Worm (Caenorhabditis elegans): ENCODE data around the gene C18G1.1.

C18G1.1 gene

ce11 chrV:4787166-4787565 lies 9.4 kb downstream of the C18G1.1 start, which contains the start of gene R02F11.9:
Gene R02F11.9 (plus strand): TSS chrV:4787466.
- TF ChIP-seq fkh-10 (GFP tag; optimal IDR thresholded peaks at IDR 0.05), result no peak

ce11 chrV:4787836-4788235 lies 10.1 kb downstream of the C18G1.1 start:
- no peak for TF ChIP-seq lin-14 (GFP tag; optimal IDR thresholded peaks at IDR 0.05)
- TF ChIP-seq nhr-20 (tag; optimal IDR thresholded peaks at IDR 0.05), result no peak
- TF ChIP-seq irx-1 (tag; optimal IDR thresholded peaks at IDR 0.05), result no peak
- no peak for TF ChIP-seq mab-9 (GFP tag; IDR thresholded peaks at IDR 0.05)
- TF ChIP-seq mep-1 (tag; optimal IDR thresholded peaks at IDR 0.05), result no peak
- no peak for TF ChIP-seq rnt-1 (tag; optimal IDR thresholded peaks at IDR 0.05)
- TF ChIP-seq efl-1 (optimal IDR thresholded peaks at IDR 0.05), result no peak
- peak in 1 of 2 experiments; percentile 87 for TF ChIP-seq efl-1 (GFP tag; optimal IDR thresholded peaks at IDR 0.05 in 1 of 2)
- no peak for TF ChIP-seq alr-1 (tag; optimal IDR thresholded peaks at IDR 0.05; ENCODE audit: borderline replicate concordance)
- TF ChIP-seq tbx-2 (tag; optimal IDR thresholded peaks at IDR 0.05), result no peak

- TF ChIP-seq ceh-88 (GFP tag; IDR thresholded peaks at IDR 0.05), result no peak
- TF ChIP-seq ceh-63 (GFP tag; optimal IDR thresholded peaks at IDR 0.05), result no peak
- no peak for TF ChIP-seq sup-37 (GFP tag; optimal IDR thresholded peaks at IDR 0.05)
- no peak for TF ChIP-seq unc-30 (tag; optimal IDR thresholded peaks at IDR 0.05)
- TF ChIP-seq dpl-1 (GFP tag; optimal IDR thresholded peaks at IDR 0.05), result no peak
- no peak for TF ChIP-seq nhr-47 (tag; optimal IDR thresholded peaks at IDR 0.05)
- TF ChIP-seq nhr-28 (tag; optimal IDR thresholded peaks at IDR 0.05), result no peak
- no peak for TF ChIP-seq snu-23 (GFP tag; optimal IDR thresholded peaks at IDR 0.05)
- TF ChIP-seq lir-3 (tag; optimal IDR thresholded peaks at IDR 0.05; ENCODE audit: poor library complexity), result no peak
- TF ChIP-seq irx-1 (tag; optimal IDR thresholded peaks at IDR 0.05), result no peak
- TF ChIP-seq fkh-10 (GFP tag; optimal IDR thresholded peaks at IDR 0.05), result no peak
- no peak for TF ChIP-seq swsn-7 (tag; optimal IDR thresholded peaks at IDR 0.05)
- no peak for TF ChIP-seq ceh-8 (GFP tag; optimal IDR thresholded peaks at IDR 0.05)
- no peak for TF ChIP-seq skn-1 (tag; optimal IDR thresholded peaks at IDR 0.05)
- TF ChIP-seq nhr-11 (tag; optimal IDR thresholded peaks at IDR 0.05), result no peak
- TF ChIP-seq C34B4.2 (tag; optimal IDR thresholded peaks at IDR 0.05), result no peak
- TF ChIP-seq sptf-1 (tag; optimal IDR thresholded peaks at IDR 0.05), result no peak
Observed at ce11 chrV:4788823-4789222, 11.1 kb downstream of the C18G1.1 start, which contains the start of gene R02F11.10. Gene R02F11.10 (plus strand): TSS chrV:4789123.

ce11 chrV:4790368-4790767 lies 12.6 kb downstream of the C18G1.1 start, which contains the start of gene R02F11.12:
Gene R02F11.12 (plus strand): TSS chrV:4790668.
- TF ChIP-seq nhr-28 (tag; optimal IDR thresholded peaks at IDR 0.05) (no peak), ama-1 (optimal IDR thresholded peaks at IDR 0.05) (no peak), skn-1 (tag; optimal IDR thresholded peaks at IDR 0.05) (no peak), vab-15 (tag; optimal IDR thresholded peaks at IDR 0.05) (no peak), ceh-90 (tag; optimal IDR thresholded peaks at IDR 0.05) (no peak), mef-2 (tag; optimal IDR thresholded peaks at IDR 0.05) (no peak), nhr-76 (tag; optimal IDR thresholded peaks at IDR 0.05) (no peak), alr-1 (tag; optimal IDR thresholded peaks at IDR 0.05; ENCODE audit: borderline replicate concordance) (no peak), nhr-12 (tag; optimal IDR thresholded peaks at IDR 0.05) (no peak), ceh-63 (GFP tag; optimal IDR thresholded peaks at IDR 0.05) (no peak), hlh-17 (GFP tag; optimal IDR thresholded peaks at IDR 0.05; ENCODE audit: borderline replicate concordance) (no peak), C34B4.2 (tag; optimal IDR thresholded peaks at IDR 0.05) (no peak), sptf-1 (tag; optimal IDR thresholded peaks at IDR 0.05) (no peak), ces-1 (GFP tag; optimal IDR thresholded peaks at IDR 0.05) (no peak), ceh-82 (tag; optimal IDR thresholded peaks at IDR 0.05) (no peak), nhr-77 (tag; optimal IDR thresholded peaks at IDR 0.05) (no peak)

ce11 chrV:4791569-4791968 lies 13.8 kb downstream of the C18G1.1 start, which contains the start of gene R02F11.11:
Gene R02F11.11 (plus strand): TSS chrV:4791869.
- TF ChIP-seq snu-23 (GFP tag; optimal IDR thresholded peaks at IDR 0.05) (no peak), egl-27 (tag; optimal IDR thresholded peaks at IDR 0.05) (no peak), nhr-84 (tag; optimal IDR thresholded peaks at IDR 0.05) (no peak), fos-1 (tag; optimal IDR thresholded peaks at IDR 0.05) (no peak), egl-13 (tag; optimal IDR thresholded peaks at IDR 0.05) (no peak), nhr-237 (tag; optimal IDR thresholded peaks at IDR 0.05) (no peak), nhr-12 (tag; optimal IDR thresholded peaks at IDR 0.05) (no peak), tbx-2 (tag; optimal IDR thresholded peaks at IDR 0.05) (no peak), sptf-1 (tag; optimal IDR thresholded peaks at IDR 0.05) (no peak), fkh-4 (tag; optimal IDR thresholded peaks at IDR 0.05; ENCODE audit: borderline replicate concordance) (no peak), nhr-47 (tag; optimal IDR thresholded peaks at IDR 0.05) (no peak), efl-1 (optimal IDR thresholded peaks at IDR 0.05) (no peak), efl-1 (GFP tag; optimal IDR thresholded peaks at IDR 0.05 in 1 of 2) (no peak), jun-1 (tag; optimal IDR thresholded peaks at IDR 0.05) (no peak), lin-15B (tag; optimal IDR thresholded peaks at IDR 0.05) (no peak), C34B4.2 (tag; optimal IDR thresholded peaks at IDR 0.05) (no peak), ces-1 (GFP tag; optimal IDR thresholded peaks at IDR 0.05) (no peak), ceh-8 (GFP tag; optimal IDR thresholded peaks at IDR 0.05) (no peak), nhr-11 (tag; optimal IDR thresholded peaks at IDR 0.05) (no peak), ztf-11 (tag; optimal IDR thresholded peaks at IDR 0.05) (no peak), skn-1 (tag; optimal IDR thresholded peaks at IDR 0.05) (no peak)
